Worm (Caenorhabditis elegans): ENCODE measurements around the gene C36C9.5.
"Not testable (repeated sequence)": the region's sequence is repeated elsewhere in the genome, so short reads cannot be mapped to it uniquely, and the experiment has no call there.

C36C9.5 gene

DNA sequence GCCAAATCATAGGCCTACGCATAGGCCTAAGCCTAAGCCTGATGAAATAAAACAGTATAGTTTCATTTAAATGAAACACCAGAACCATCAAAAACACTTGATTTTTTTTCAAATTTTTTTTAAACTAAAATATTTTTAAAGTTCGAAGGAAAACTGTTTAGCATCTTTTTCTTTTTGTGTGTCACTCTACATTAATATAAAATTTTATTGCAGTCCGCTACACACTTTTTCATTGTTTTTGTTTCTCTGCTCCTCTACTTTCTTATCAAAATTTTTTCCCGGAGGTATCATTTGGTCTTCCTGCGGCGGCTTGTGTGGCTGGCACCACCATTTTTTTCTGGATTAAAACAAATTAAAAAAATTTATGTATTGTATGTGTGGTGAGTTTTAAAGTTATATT is 16.7 kb downstream of the C36C9.5 start, which contains the start of gene C36C9.11:
TSS of gene C36C9.11 (plus strand) at position 301 of the 400 bp plus-strand sequence.
- not testable (repeated sequence) for TF ChIP-seq unc-62 (GFP tag; optimal IDR thresholded peaks at IDR 0.05)

DNA sequence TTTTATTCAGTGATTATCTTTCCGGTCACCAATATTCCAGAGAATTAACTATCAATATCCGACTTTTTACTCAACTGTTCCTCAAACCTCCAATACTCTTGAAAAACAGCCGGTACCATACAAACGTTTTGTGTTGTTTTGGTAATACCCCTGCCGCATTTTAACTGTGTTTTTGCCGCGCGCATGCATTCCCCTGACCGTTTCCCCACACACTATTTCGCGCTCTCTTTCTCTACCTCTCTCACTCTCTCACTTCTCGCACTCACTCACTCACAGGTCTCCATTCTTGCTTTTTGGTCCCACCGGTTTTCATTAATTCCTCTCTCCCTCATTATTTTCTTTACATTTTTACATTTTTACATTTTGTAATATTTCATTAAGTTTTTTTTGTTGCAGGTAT is 21.2 kb downstream of the C36C9.5 start, which contains the start of gene meg-4:
TSS of gene meg-4 (plus strand) at position 397 of the 400 bp plus-strand sequence.
- TF ChIP-seq unc-62 (GFP tag; optimal IDR thresholded peaks at IDR 0.05): no peak

- no peak for TF ChIP-seq unc-62 (GFP tag; optimal IDR thresholded peaks at IDR 0.05)
Measured at ce11 chrX:1678021-1678420, 25.7 kb downstream of the C36C9.5 start, which contains the start of gene fbxa-170. fbxa-170 (minus strand) TSS chrX:1678121.

ce11 chrX:1675879-1676278 is 27.9 kb downstream of the C36C9.5 start:
- no peak for TF ChIP-seq unc-62 (GFP tag; optimal IDR thresholded peaks at IDR 0.05)

ce11 chrX:1674056-1674455 is 29.7 kb downstream of the C36C9.5 start, which contains the start of gene tbx-31:
tbx-31 (minus strand) TSS chrX:1674156.
- TF ChIP-seq unc-62 (GFP tag; optimal IDR thresholded peaks at IDR 0.05): no peak

ce11 chrX:1668748-1669147 is 35.0 kb downstream of the C36C9.5 start, which contains the start of gene R09H3.3:
R09H3.3 (minus strand) TSS chrX:1668848.
- TF ChIP-seq unc-62 (GFP tag; optimal IDR thresholded peaks at IDR 0.05): no peak

- TF ChIP-seq unc-62 (GFP tag; optimal IDR thresholded peaks at IDR 0.05): no peak
Measured at ce11 chrX:1667056-1667455, 36.7 kb downstream of the C36C9.5 start.

DNA sequence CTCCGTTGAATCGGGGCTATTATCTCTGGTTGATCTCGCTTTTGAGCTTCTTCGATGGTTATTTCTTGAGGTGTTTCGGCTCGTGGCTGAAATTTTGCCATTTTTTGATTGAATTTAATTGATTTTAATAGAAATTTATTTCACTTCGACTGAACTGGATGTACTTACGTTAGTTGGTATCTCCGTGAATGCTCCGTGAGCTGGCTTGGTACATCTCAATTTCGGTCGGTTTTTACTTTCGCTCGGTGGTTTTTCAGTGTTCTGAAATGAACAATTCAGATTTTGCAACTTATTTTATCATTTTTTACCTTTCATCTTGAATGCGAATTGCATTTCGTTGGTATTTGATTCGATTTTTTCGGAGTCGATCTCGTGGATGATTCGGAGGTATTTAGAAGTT is 38.8 kb downstream of the C36C9.5 start, which contains the start of gene R09H3.2:
TSS of gene R09H3.2 (minus strand) at position 101 of the 400 bp plus-strand sequence.
- no peak for TF ChIP-seq unc-62 (GFP tag; optimal IDR thresholded peaks at IDR 0.05)

- TF ChIP-seq unc-62 (GFP tag; optimal IDR thresholded peaks at IDR 0.05): no peak
Measured at ce11 chrX:1655207-1655606, 48.5 kb downstream of the C36C9.5 start, which contains the start of gene tbx-32. tbx-32 (plus strand) TSS chrX:1655507.

DNA sequence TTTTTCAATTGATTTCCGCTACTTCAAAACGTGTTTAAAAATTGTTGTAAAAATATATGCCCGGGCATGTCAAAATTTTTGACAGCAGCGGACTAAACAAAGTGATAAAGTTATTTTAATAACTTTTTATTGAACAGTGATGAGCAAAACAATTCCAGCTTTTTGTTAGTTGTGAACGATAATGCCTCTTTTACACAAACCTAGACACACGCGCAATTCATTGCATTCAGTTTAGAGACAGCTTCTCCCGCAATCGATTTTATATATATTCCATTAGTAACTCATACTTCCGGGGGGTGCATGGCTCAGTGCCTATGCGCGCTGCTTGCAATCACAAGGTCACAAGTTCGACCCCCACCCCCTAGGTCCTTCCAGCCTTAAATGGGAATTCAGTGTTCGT is 49.6 kb downstream of the C36C9.5 start, which contains the start of gene ZK380.6:
TSS of gene ZK380.6 (plus strand) at position 301 of the 400 bp plus-strand sequence.
- no peak for TF ChIP-seq unc-62 (GFP tag; optimal IDR thresholded peaks at IDR 0.05)

DNA sequence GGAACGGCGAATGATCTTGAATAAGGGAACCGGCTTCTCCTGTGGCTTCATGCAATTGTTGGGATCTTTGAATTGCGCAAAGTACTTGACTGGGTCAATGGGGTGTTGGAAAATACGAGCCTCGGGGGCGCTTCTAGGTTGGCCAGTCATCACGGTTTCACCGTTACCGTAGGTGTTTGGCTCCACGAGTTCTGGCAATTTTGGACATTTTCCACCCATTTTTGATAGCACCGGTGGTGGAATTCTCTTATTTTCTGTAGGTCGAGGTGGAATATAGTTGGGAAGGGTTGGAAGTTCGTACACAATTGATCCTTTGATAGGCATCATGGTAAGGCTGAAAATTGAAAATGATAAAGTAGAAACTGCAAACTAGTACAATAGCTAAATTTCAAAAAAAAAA is 52.1 kb downstream of the C36C9.5 start, which contains the start of gene ZK380.4:
TSS of gene ZK380.4 (minus strand) at position 327 of the 400 bp plus-strand sequence.
- no peak for TF ChIP-seq unc-62 (GFP tag; optimal IDR thresholded peaks at IDR 0.05)

Measured in whole organism, dauer.